Fruit fly (Drosophila melanogaster): ENCODE data around the gene gskt.
A peak's percentile ranks its signal among the peaks of the same experiment; 100 is the strongest.

gskt gene

dm6 chr3R:31395222-31395831 lies 23.1 kb downstream of the gskt start, which contains the start of the genes Ugt35D1 and Gcn2 (continued):
- TF ChIP-seq E2f1 (GFP tag; IDR thresholded peaks at IDR 0.05) (peak; percentile 27; the same call in 1 of the 2 replicates), Taf1 (GFP tag; IDR thresholded peaks at IDR 0.05) (no peak), CG3995 (GFP tag; optimal IDR thresholded peaks at IDR 0.05) (no peak), CG10565 (GFP tag; optimal IDR thresholded peaks at IDR 0.05) (peak; percentile 11), Antp (GFP tag; optimal IDR thresholded peaks at IDR 0.05) (peak; percentile 4), HmgD (GFP tag; optimal IDR thresholded peaks at IDR 0.05) (no peak), Asciz (GFP tag; optimal IDR thresholded peaks at IDR 0.05) (peak; percentile 84), CG2129 (GFP tag; IDR thresholded peaks at IDR 0.05; ENCODE audit: partially characterized antibody) (0 out of 2 replicates have a peak, but pooled peaks have one; percentile 17), CG34224 (GFP tag; IDR thresholded peaks at IDR 0.05; ENCODE audit: partially characterized antibody) (peak; percentile 75), onecut (GFP tag; IDR thresholded peaks at IDR 0.05) (no peak; the same call in none of the 2 replicates), lov (optimal IDR thresholded peaks at IDR 0.05) (no peak), lov (GFP tag; IDR thresholded peaks at IDR 0.05) (peak; percentile 71; the same call in 1 of the 3 replicates), CG4707 (GFP tag; optimal IDR thresholded peaks at IDR 0.05) (peak; percentile 60), Nf-YA (GFP tag; IDR thresholded peaks at IDR 0.05) (peak; percentile 60), CG15601 (tag; optimal IDR thresholded peaks at IDR 0.05) (peak; percentile 62), Sox102F (GFP tag; optimal IDR thresholded peaks at IDR 0.05) (no peak), en (GFP tag; optimal IDR thresholded peaks at IDR 0.05) (peak; percentile 11), CG10959 (GFP tag; IDR thresholded peaks at IDR 0.05) (peak; percentile 32; the same call in 1 of the 2 replicates), slbo (GFP tag; IDR thresholded peaks at IDR 0.05) (no peak), CG6175 (GFP tag; IDR thresholded peaks at IDR 0.05) (no peak), luna (GFP tag; optimal IDR thresholded peaks at IDR 0.05) (no peak), zen (tag; optimal IDR thresholded peaks at IDR 0.05) (no peak), Adf1 (GFP tag; IDR thresholded peaks at IDR 0.05) (no peak), wor (GFP tag; IDR thresholded peaks at IDR 0.05) (no peak), lab (GFP tag; optimal IDR thresholded peaks at IDR 0.05) (no peak), CG14050 (GFP tag; IDR thresholded peaks at IDR 0.05) (no peak), CG1233 (GFP tag; optimal IDR thresholded peaks at IDR 0.05) (peak; percentile 71), Eip74EF (GFP tag; optimal IDR thresholded peaks at IDR 0.05) (no peak), ro (GFP tag; IDR thresholded peaks at IDR 0.05) (no peak), zfh1 (GFP tag; IDR thresholded peaks at IDR 0.05) (peak; percentile 74; the same call in 2 of the 3 replicates), klu (GFP tag; IDR thresholded peaks at IDR 0.05) (no peak), CG4820 (GFP tag; optimal IDR thresholded peaks at IDR 0.05) (peak; percentile 25), CG4617 (GFP tag; optimal IDR thresholded peaks at IDR 0.05; ENCODE audit: borderline replicate concordance) (peak; percentile 48), ind (GFP tag; optimal IDR thresholded peaks at IDR 0.05) (no peak), CG15514 (GFP tag; optimal IDR thresholded peaks at IDR 0.05) (peak; percentile 26), bsh (GFP tag; optimal IDR thresholded peaks at IDR 0.05) (peak in 1 of 2 experiments; percentile 50), jigr1 (GFP tag; IDR thresholded peaks at IDR 0.05) (no peak), CG17186 (GFP tag; optimal IDR thresholded peaks at IDR 0.05) (peak; percentile 28), CG2116 (GFP tag; optimal IDR thresholded peaks at IDR 0.05) (peak; percentile 70), CG31224 (GFP tag; IDR thresholded peaks at IDR 0.05) (no peak), Med (GFP tag) (peak; percentile 93), Dad (GFP tag; optimal IDR thresholded peaks at IDR 0.05) (no peak), CG2120 (GFP tag; optimal IDR thresholded peaks at IDR 0.05) (no peak), CG11456 (GFP tag; IDR thresholded peaks at IDR 0.05) (no peak), CG15696 (tag; optimal IDR thresholded peaks at IDR 0.05) (peak; percentile 83), CG8944 (GFP tag; optimal IDR thresholded peaks at IDR 0.05) (peak; percentile 6), trh (GFP tag; optimal IDR thresholded peaks at IDR 0.05) (no peak), CG10147 (GFP tag; optimal IDR thresholded peaks at IDR 0.05) (no peak), NC2α (GFP tag; optimal IDR thresholded peaks at IDR 0.05) (peak; percentile 48), hth (optimal IDR thresholded peaks at IDR 0.05) (no peak)
